Worm (Caenorhabditis elegans) whole organism, L2 larva: Measurements from ENCODE around the gene sftb-1.
A peak's percentile ranks its signal among the peaks of the same experiment; 100 is the strongest.

ENCODE experiments used
- C34F6.9 ChIP-seq: fragments of 150-350 bp; optimal IDR thresholded peaks from 2 replicates; lab custom pipeline; 2014; ENCODE audit warnings: missing biosample characterization, missing genetic modification characterization
- F13H6.1 ChIP-seq: sonication (generic microtip); optimal IDR thresholded peaks from 2 replicates; lab custom pipeline; 2016; ENCODE audit warnings: missing genetic modification characterization, missing compliant biosample characterization
- R02D3.7 ChIP-seq: fragments of 150-350 bp; optimal IDR thresholded peaks from 2 replicates; lab custom pipeline; 2014; ENCODE audit warnings: missing biosample characterization, missing genetic modification characterization
- alr-1 ChIP-seq: fragments of 150-350 bp; optimal IDR thresholded peaks from 2 replicates; lab custom pipeline; 2014; ENCODE audit warnings: missing biosample characterization, missing genetic modification characterization
- aly-2 ChIP-seq: fragments of 150-350 bp; optimal IDR thresholded peaks from 2 replicates; lab custom pipeline; 2014; ENCODE audit warnings: missing biosample characterization, missing genetic modification characterization
- ama-1 ChIP-seq: fragments of 150-350 bp; optimal IDR thresholded peaks from 2 replicates; lab custom pipeline; 2018; ENCODE audit warnings: inconsistent platforms
- ceh-16 ChIP-seq: fragments of 150-350 bp; optimal IDR thresholded peaks from 2 replicates; lab custom pipeline; 2014; ENCODE audit warnings: missing biosample characterization, missing genetic modification characterization
- ceh-82 ChIP-seq: fragments of 150-350 bp; optimal IDR thresholded peaks from 2 replicates; lab custom pipeline; 2014; ENCODE audit warnings: missing biosample characterization, missing genetic modification characterization
- crh-2 ChIP-seq: sonication (generic microtip); optimal IDR thresholded peaks from 2 replicates; lab custom pipeline; 2017; ENCODE audit warnings: missing biosample characterization, missing genetic modification characterization
- egl-27 ChIP-seq: sonication (generic microtip); optimal IDR thresholded peaks from 3 replicates; lab custom pipeline; 2017; ENCODE audit warnings: missing biosample characterization, missing genetic modification reagents, missing genetic modification characterization
- elt-3 ChIP-seq: sonication (generic microtip); optimal IDR thresholded peaks from 2 replicates; lab custom pipeline; 2017; ENCODE audit warnings: missing biosample characterization, missing genetic modification characterization
- fos-1 ChIP-seq: fragments of 150-350 bp; optimal IDR thresholded peaks from 2 replicates; lab custom pipeline; 2014; ENCODE audit warnings: missing biosample characterization, missing genetic modification characterization
- gmeb-1 ChIP-seq: fragments of 150-350 bp; optimal IDR thresholded peaks from 2 replicates; lab custom pipeline; 2014; ENCODE audit warnings: missing biosample characterization, missing genetic modification characterization
- lin-11 ChIP-seq: fragments of 150-350 bp; sonication (generic microtip); optimal IDR thresholded peaks from 2 replicates; lab custom pipeline; 2014; ENCODE audit warnings: missing biosample characterization, missing genetic modification characterization, inconsistent platforms, mixed read lengths
- lin-13 ChIP-seq: fragments of 150-350 bp; optimal IDR thresholded peaks from 2 replicates; lab custom pipeline; 2014; ENCODE audit warnings: missing biosample characterization, missing genetic modification reagents, missing genetic modification characterization
- lin-39 ChIP-seq: fragments of 150-350 bp; optimal IDR thresholded peaks from 2 replicates; lab custom pipeline; 2014; ENCODE audit warnings: missing biosample characterization, missing genetic modification reagents, missing genetic modification characterization
- lsy-2 ChIP-seq, 2 experiments: fragments of 150-350 bp in 1 of 2; sonication (generic microtip) in 1 of 2; optimal IDR thresholded peaks; 2 replicates each; lab custom pipeline; 2014 to 2017; ENCODE audit warnings: missing biosample characterization in 2 of 2, missing genetic modification characterization in 2 of 2
- mab-5 ChIP-seq: fragments of 150-350 bp; optimal IDR thresholded peaks from 2 replicates; lab custom pipeline; 2014; ENCODE audit warnings: missing biosample characterization, missing genetic modification characterization
- mbf-1 ChIP-seq: sonication (generic microtip); optimal IDR thresholded peaks from 2 replicates; lab custom pipeline; 2017; ENCODE audit warnings: missing biosample characterization, missing genetic modification characterization
- mdl-1 ChIP-seq, 2 experiments: fragments of 150-350 bp in 1 of 2; sonication (generic microtip) in 1 of 2; optimal IDR thresholded peaks; 2 replicates each; lab custom pipeline; 2017; ENCODE audit warnings: missing biosample characterization in 2 of 2, missing genetic modification characterization in 2 of 2
- nhr-10 ChIP-seq: sonication (generic microtip); optimal IDR thresholded peaks from 2 replicates; lab custom pipeline; 2017; ENCODE audit warnings: missing biosample characterization, missing genetic modification characterization
- nhr-11 ChIP-seq: fragments of 150-350 bp; optimal IDR thresholded peaks from 2 replicates; lab custom pipeline; 2014; ENCODE audit warnings: missing biosample characterization, missing genetic modification characterization
- nhr-12 ChIP-seq: fragments of 150-350 bp; optimal IDR thresholded peaks from 2 replicates; lab custom pipeline; 2014; ENCODE audit warnings: missing biosample characterization, missing genetic modification characterization
- nhr-129 ChIP-seq: fragments of 150-350 bp; optimal IDR thresholded peaks from 2 replicates; lab custom pipeline; 2014; ENCODE audit warnings: missing biosample characterization, missing genetic modification characterization
- nhr-237 ChIP-seq: fragments of 150-350 bp; optimal IDR thresholded peaks from 2 replicates; lab custom pipeline; 2014; ENCODE audit warnings: missing biosample characterization, missing genetic modification characterization
- nhr-77 ChIP-seq: fragments of 150-350 bp; optimal IDR thresholded peaks from 2 replicates; lab custom pipeline; 2014; ENCODE audit warnings: missing biosample characterization, missing genetic modification characterization
- peb-1 ChIP-seq: fragments of 150-350 bp; optimal IDR thresholded peaks from 2 replicates; lab custom pipeline; 2014; ENCODE audit warnings: missing biosample characterization, missing genetic modification characterization
- sma-9 ChIP-seq, 2 experiments: fragments of 150-350 bp in 1 of 2; sonication (generic microtip) in 1 of 2; optimal IDR thresholded peaks; 2 replicates each; lab custom pipeline; 2014 to 2016; ENCODE audit warnings: missing genetic modification characterization in 2 of 2, mild to moderate bottlenecking in 1 of 2, missing biosample characterization in 1 of 2, missing compliant biosample characterization in 1 of 2, missing genetic modification reagents in 1 of 2, moderate library complexity in 1 of 2
- snpc-4 ChIP-seq: fragments of 150-350 bp; optimal IDR thresholded peaks from 2 replicates; lab custom pipeline; 2014; ENCODE audit warnings: missing biosample characterization, missing genetic modification characterization
- unc-39 ChIP-seq: fragments of 150-350 bp; optimal IDR thresholded peaks from 2 replicates; lab custom pipeline; 2014; ENCODE audit warnings: missing biosample characterization, missing genetic modification characterization
- unc-55 ChIP-seq: fragments of 150-350 bp; sonication (generic microtip); optimal IDR thresholded peaks from 3 replicates; lab custom pipeline; 2014; ENCODE audit warnings: missing biosample characterization, missing genetic modification reagents, missing genetic modification characterization
- ztf-1 ChIP-seq: fragments of 200-800 bp; sonication (Bioruptor generic); conservative IDR thresholded peaks from 2 replicates; pipeline ENCODE4 v1.3.6; 2022; ENCODE audit warnings: missing genetic modification characterization, missing compliant biosample characterization
- ztf-11 ChIP-seq: sonication (generic microtip); optimal IDR thresholded peaks from 2 replicates; lab custom pipeline; 2017; ENCODE audit warnings: missing biosample characterization, missing genetic modification characterization

The sftb-1 gene

DNA sequence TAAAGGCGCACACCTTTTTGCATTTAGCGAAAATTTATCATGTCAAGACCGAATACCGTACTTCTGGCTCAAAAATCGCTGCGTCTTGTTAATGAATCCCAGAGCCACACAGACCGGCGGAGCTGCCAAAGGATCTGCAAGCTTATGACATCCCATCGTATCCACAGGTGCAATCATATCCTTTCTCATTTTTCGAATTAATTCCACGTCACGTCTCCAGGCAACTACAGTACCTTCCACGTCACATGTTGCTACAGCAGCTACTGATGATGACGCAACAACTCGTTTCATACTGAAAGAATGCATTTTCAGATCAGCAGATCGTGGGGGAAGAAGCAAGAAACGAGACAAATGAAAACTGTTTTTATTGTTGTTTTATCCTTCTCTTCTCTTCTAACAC is 24.0 kb upstream of the sftb-1 start, which contains the start of gene R10E4.6:
Gene R10E4.6, plus strand, starts transcription at position 301 of the 400 bp plus-strand sequence.
- TF ChIP-seq F13H6.1 (tag; lab: Kevin White, UChicago): no peak
- no peak for TF ChIP-seq alr-1 (tag; lab: Kevin White, UChicago)
- no peak for TF ChIP-seq aly-2 (tag; lab: Kevin White, UChicago)
- no peak for TF ChIP-seq mab-5 (tag; lab: Kevin White, UChicago)
- TF ChIP-seq snpc-4 (tag; lab: Kevin White, UChicago): no peak
- no peak for TF ChIP-seq nhr-12 (tag; lab: Kevin White, UChicago)
- TF ChIP-seq gmeb-1 (tag; lab: Kevin White, UChicago): no peak
- TF ChIP-seq elt-3 (tag; lab: Kevin White, UChicago): no peak
- TF ChIP-seq unc-39 (tag; lab: Kevin White, UChicago): no peak
- TF ChIP-seq unc-55: no peak
- TF ChIP-seq C34F6.9 (tag; lab: Kevin White, UChicago): no peak
- TF ChIP-seq R02D3.7 (tag; lab: Kevin White, UChicago): no peak
- TF ChIP-seq peb-1 (tag; lab: Kevin White, UChicago): no peak
- no peak for TF ChIP-seq nhr-11 (tag; lab: Kevin White, UChicago)
- no peak for TF ChIP-seq ztf-1 (GFP tag; lab: Robert Waterston, UW)
- TF ChIP-seq nhr-129 (tag; lab: Kevin White, UChicago): no peak

ce11 chrIII:4291216-4291691 is 22.2 kb upstream of the sftb-1 start, which contains the start of gene mcm-5:
mcm-5 (minus strand) TSS chrIII:4291266.
- peak; percentile 66 for TF ChIP-seq C34F6.9 (tag; lab: Kevin White, UChicago)
- peak; percentile 70 for TF ChIP-seq gmeb-1 (tag; lab: Kevin White, UChicago)
- TF ChIP-seq ama-1 (lab: Kevin White, UChicago): no peak
- TF ChIP-seq aly-2 (tag; lab: Kevin White, UChicago): no peak
- no peak for TF ChIP-seq nhr-77 (tag; lab: Kevin White, UChicago)
- TF ChIP-seq R02D3.7 (tag; lab: Kevin White, UChicago): no peak
- TF ChIP-seq lsy-2 (tag; optimal IDR thresholded peaks at IDR 0.05; lab: Kevin White, UChicago): peak in 1 of 2 experiments; percentile 48
- TF ChIP-seq F13H6.1 (tag; lab: Kevin White, UChicago): no peak
- no peak for TF ChIP-seq nhr-10 (tag; lab: Kevin White, UChicago)
- peak; percentile 8 for TF ChIP-seq crh-2 (tag; lab: Kevin White, UChicago)
- TF ChIP-seq unc-55: peak; percentile 70

DNA sequence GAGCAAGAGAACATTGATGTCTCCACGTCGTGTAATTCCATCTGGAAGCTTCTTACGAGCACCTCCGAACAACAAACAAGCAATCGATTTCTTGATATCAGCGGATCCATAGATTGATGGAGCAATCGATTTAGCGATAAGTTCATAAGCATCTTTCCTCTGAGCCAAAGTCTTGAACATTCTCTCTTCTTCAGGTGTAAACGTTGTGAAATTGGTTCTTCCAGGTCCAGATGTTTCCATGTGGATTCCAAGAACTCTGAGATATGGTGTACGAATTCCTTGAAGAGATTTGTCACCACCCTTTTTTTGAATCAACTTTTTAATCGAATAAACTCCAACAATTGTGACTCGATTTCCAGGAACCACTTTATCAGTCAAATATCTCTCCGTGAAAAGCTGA is 20.9 kb upstream of the sftb-1 start:
- TF ChIP-seq unc-39 (tag; lab: Kevin White, UChicago) (no peak), mdl-1 (tag; optimal IDR thresholded peaks at IDR 0.05; lab: Kevin White, UChicago) (no peak), nhr-237 (tag; lab: Kevin White, UChicago) (no peak), sma-9 (GFP tag; optimal IDR thresholded peaks at IDR 0.05; lab: Kevin White, UChicago) (no peak), sma-9 (tag; optimal IDR thresholded peaks at IDR 0.05; lab: Kevin White, UChicago) (no peak), gmeb-1 (tag; lab: Kevin White, UChicago) (no peak), ceh-82 (tag; lab: Kevin White, UChicago) (no peak), mab-5 (tag; lab: Kevin White, UChicago) (no peak), ceh-16 (tag; lab: Kevin White, UChicago) (no peak), nhr-12 (tag; lab: Kevin White, UChicago) (no peak), nhr-77 (tag; lab: Kevin White, UChicago) (no peak)

DNA sequence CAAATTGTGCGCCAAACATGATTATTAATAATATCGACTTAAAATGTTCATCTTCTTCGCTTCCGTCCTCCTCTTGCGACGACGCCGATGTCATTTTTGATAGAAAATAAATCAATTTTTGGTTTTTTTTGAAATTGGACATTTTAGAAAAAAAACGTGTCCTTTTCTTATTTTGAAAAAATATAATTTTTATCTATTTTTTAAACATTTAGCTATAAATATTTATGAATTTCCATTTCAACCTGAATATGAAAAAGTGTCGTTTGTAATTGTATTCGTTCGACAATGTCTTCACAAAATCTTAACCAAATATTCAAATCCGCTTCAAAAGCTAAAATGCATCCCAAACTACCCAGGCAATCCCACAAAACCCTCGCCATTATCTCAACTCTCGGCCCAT is 18.3 kb upstream of the sftb-1 start, which contains the start of gene R10E4.3:
Gene R10E4.3, minus strand, starts transcription at position 101 of the 400 bp plus-strand sequence.
- no peak for TF ChIP-seq lin-11 (tag; lab: Kevin White, UChicago)
- no peak for TF ChIP-seq egl-27
- no peak for TF ChIP-seq nhr-10 (tag; lab: Kevin White, UChicago)
- no peak for TF ChIP-seq R02D3.7 (tag; lab: Kevin White, UChicago)
- no peak for TF ChIP-seq ztf-1 (GFP tag; lab: Robert Waterston, UW)
- no peak for TF ChIP-seq nhr-77 (tag; lab: Kevin White, UChicago)
- TF ChIP-seq nhr-11 (tag; lab: Kevin White, UChicago): no peak
- no peak for TF ChIP-seq elt-3 (tag; lab: Kevin White, UChicago)
- TF ChIP-seq lin-39: no peak
- TF ChIP-seq fos-1 (tag; lab: Kevin White, UChicago): no peak
- no peak for TF ChIP-seq ztf-11 (tag; lab: Kevin White, UChicago)
- no peak for TF ChIP-seq peb-1 (tag; lab: Kevin White, UChicago)
- TF ChIP-seq lin-13 (GFP tag; lab: Kevin White, UChicago): no peak
- TF ChIP-seq mbf-1: no peak
- TF ChIP-seq, all 48 proteins: peak for 0
